Worm (Caenorhabditis elegans) whole organism, L4 larva: Measurements from ENCODE around the gene F53C3.1.

Experiments used
- D1046.2 ChIP-seq: fragments of 200-800 bp; sonication (Bioruptor generic); IDR thresholded peaks from 2 replicates; pipeline ENCODE4 v1.3.6; 2022; ENCODE audit warnings: missing genetic modification characterization, missing compliant biosample characterization
- F26F4.8 ChIP-seq: fragments of 200-800 bp; sonication (Bioruptor generic); conservative IDR thresholded peaks from 2 replicates; pipeline ENCODE4 v1.3.6; 2022; ENCODE audit warnings: missing genetic modification characterization, missing compliant biosample characterization
- F37D6.2 ChIP-seq: sonication (generic microtip); optimal IDR thresholded peaks from 2 replicates; lab custom pipeline; 2016; ENCODE audit warnings: mild to moderate bottlenecking, missing genetic modification characterization, missing compliant biosample characterization
- F49E8.2 ChIP-seq: sonication (generic microtip); optimal IDR thresholded peaks from 2 replicates; lab custom pipeline; 2016; ENCODE audit warnings: missing compliant biosample characterization, mild to moderate bottlenecking, missing genetic modification characterization, borderline replicate concordance
- T26A8.4 ChIP-seq: fragments of 200-800 bp; sonication (Bioruptor generic); IDR thresholded peaks from 2 replicates; pipeline ENCODE4 v1.3.6; 2022; ENCODE audit warnings: missing genetic modification characterization, missing compliant biosample characterization
- Y48G9A.11 ChIP-seq: fragments of 200-800 bp; sonication (Bioruptor generic); IDR thresholded peaks from 2 replicates; pipeline ENCODE4 v1.3.6; 2022; ENCODE audit warnings: missing genetic modification reagents, missing genetic modification characterization, missing compliant biosample characterization
- ZK546.5 ChIP-seq, 2 experiments: sonication (generic microtip); optimal IDR thresholded peaks; 2 replicates each; lab custom pipeline; 2017; ENCODE audit warnings: missing biosample characterization in 2 of 2, missing genetic modification characterization in 2 of 2
- ama-1 ChIP-seq: fragments of 150-350 bp; optimal IDR thresholded peaks from 2 replicates; lab custom pipeline; 2014; ENCODE audit warnings: inconsistent platforms, mixed read lengths
- arid-1 ChIP-seq: fragments of 200-800 bp; sonication (Bioruptor generic); conservative IDR thresholded peaks from 2 replicates; pipeline ENCODE4 v1.3.6; 2022; ENCODE audit warnings: missing genetic modification reagents, missing genetic modification characterization, missing compliant biosample characterization
- attf-4 ChIP-seq: sonication (generic microtip); optimal IDR thresholded peaks from 3 replicates; lab custom pipeline; 2017; ENCODE audit warnings: missing biosample characterization, missing genetic modification characterization
- ceh-44 ChIP-seq: fragments of 200-800 bp; sonication (Bioruptor generic); IDR thresholded peaks from 2 replicates; pipeline ENCODE4 v1.3.6; 2022; ENCODE audit warnings: missing genetic modification reagents, missing genetic modification characterization, missing compliant biosample characterization
- ctbp-1 ChIP-seq: fragments of 200-800 bp; sonication (Bioruptor generic); IDR thresholded peaks from 2 replicates; pipeline ENCODE4 v1.3.6; 2022; ENCODE audit warnings: missing genetic modification reagents, missing genetic modification characterization, missing compliant biosample characterization
- daf-12 ChIP-seq: fragments of 150-350 bp; optimal IDR thresholded peaks from 2 replicates; lab custom pipeline; 2014; ENCODE audit warnings: missing biosample characterization, missing genetic modification reagents, missing genetic modification characterization
- daf-16 ChIP-seq, 3 experiments: sonication (generic microtip); optimal IDR thresholded peaks; 2 replicates each; lab custom pipeline; 2016 to 2017; ENCODE audit warnings: missing genetic modification characterization in 3 of 3, missing genetic modification reagents in 3 of 3, mild to moderate bottlenecking in 2 of 3, missing compliant biosample characterization in 2 of 3, missing biosample characterization in 1 of 3, moderate library complexity in 1 of 3
- daf-19 ChIP-seq: fragments of 200-800 bp; sonication (Bioruptor generic); conservative IDR thresholded peaks from 2 replicates; pipeline ENCODE4 v1.3.6; 2022; ENCODE audit warnings: missing genetic modification characterization, missing compliant biosample characterization
- daf-8 ChIP-seq: fragments of 200-800 bp; sonication (Bioruptor generic); IDR thresholded peaks from 2 replicates; pipeline ENCODE4 v1.3.6; 2022; ENCODE audit warnings: missing genetic modification characterization, missing compliant biosample characterization
- dpl-1 ChIP-seq: fragments of 150-350 bp; optimal IDR thresholded peaks from 2 replicates; lab custom pipeline; 2014; ENCODE audit warnings: missing biosample characterization, missing genetic modification reagents, missing genetic modification characterization
- dve-1 ChIP-seq: sonication (generic microtip); optimal IDR thresholded peaks from 2 replicates; lab custom pipeline; 2017; ENCODE audit warnings: antibody characterized with exemption, mild to moderate bottlenecking, missing genetic modification characterization, missing compliant biosample characterization; ENCODE audit not compliant: insufficient read depth
- fkh-10 ChIP-seq: fragments of 150-350 bp; optimal IDR thresholded peaks from 2 replicates; lab custom pipeline; 2014; ENCODE audit warnings: missing biosample characterization, missing genetic modification reagents, missing genetic modification characterization
- fos-1 ChIP-seq: fragments of 150-350 bp; optimal IDR thresholded peaks from 2 replicates; lab custom pipeline; 2014; ENCODE audit warnings: missing biosample characterization, missing genetic modification characterization
- lin-13 ChIP-seq: fragments of 150-350 bp; optimal IDR thresholded peaks from 2 replicates; lab custom pipeline; 2014; ENCODE audit warnings: missing biosample characterization, missing genetic modification reagents, missing genetic modification characterization
- lin-29 ChIP-seq: fragments of 200-800 bp; sonication (Bioruptor generic); IDR thresholded peaks from 2 replicates; pipeline ENCODE4 v1.3.6; 2022; ENCODE audit warnings: missing genetic modification reagents, missing genetic modification characterization, missing compliant biosample characterization
- lin-38 ChIP-seq: fragments of 200-800 bp; sonication (Bioruptor generic); IDR thresholded peaks from 2 replicates; pipeline ENCODE4 v1.3.6; 2022; ENCODE audit warnings: missing genetic modification reagents, missing genetic modification characterization, missing compliant biosample characterization
- lir-3 ChIP-seq: sonication (generic microtip); optimal IDR thresholded peaks from 2 replicates; lab custom pipeline; 2016; ENCODE audit warnings: mild to moderate bottlenecking, missing genetic modification characterization, missing compliant biosample characterization
- madf-5 ChIP-seq, 2 experiments: fragments of 200-800 bp; sonication (Bioruptor generic); IDR thresholded peaks; 2 replicates each; pipeline ENCODE4 v1.3.6; 2022; ENCODE audit warnings: missing compliant biosample characterization in 2 of 2, missing genetic modification characterization in 2 of 2
- madf-9 ChIP-seq: fragments of 200-800 bp; sonication (Bioruptor generic); conservative IDR thresholded peaks from 2 replicates; pipeline ENCODE4 v1.3.6; 2022; ENCODE audit warnings: missing genetic modification reagents, missing genetic modification characterization, missing compliant biosample characterization
- mdl-1 ChIP-seq, 2 experiments: fragments of 150-350 bp in 1 of 2; sonication (generic microtip) in 1 of 2; optimal IDR thresholded peaks; 2 replicates each; lab custom pipeline; 2014 to 2017; ENCODE audit warnings: missing biosample characterization in 2 of 2, missing genetic modification characterization in 2 of 2
- mdt-29 ChIP-seq: fragments of 200-800 bp; sonication (Bioruptor generic); IDR thresholded peaks from 2 replicates; pipeline ENCODE4 v1.3.6; 2022; ENCODE audit warnings: missing genetic modification reagents, missing genetic modification characterization, missing compliant biosample characterization
- mes-2 ChIP-seq: sonication (generic microtip); optimal IDR thresholded peaks from 2 replicates; lab custom pipeline; 2016; ENCODE audit warnings: missing genotype, mild to moderate bottlenecking, missing genetic modification characterization, missing compliant biosample characterization; ENCODE audit not compliant: poor library complexity, severe bottlenecking
- mxl-3 ChIP-seq: fragments of 200-800 bp; sonication (Bioruptor generic); optimal IDR thresholded peaks from 2 replicates; lab custom pipeline; 2018; ENCODE audit warnings: mild to moderate bottlenecking, missing genetic modification characterization, missing compliant biosample characterization
- nhr-10 ChIP-seq: fragments of 150-350 bp; optimal IDR thresholded peaks from 2 replicates; lab custom pipeline; 2014; ENCODE audit warnings: missing biosample characterization, missing genetic modification characterization
- nhr-25 ChIP-seq: sonication (generic microtip); optimal IDR thresholded peaks from 2 replicates; lab custom pipeline; 2017; ENCODE audit warnings: missing genetic modification characterization, mild to moderate bottlenecking, missing compliant biosample characterization, antibody characterized with exemption, moderate library complexity, borderline replicate concordance; ENCODE audit not compliant: insufficient read depth
- nhr-41 ChIP-seq: fragments of 200-800 bp; sonication (Bioruptor generic); IDR thresholded peaks from 2 replicates; pipeline ENCODE4 v1.3.6; 2022; ENCODE audit warnings: missing genetic modification reagents, missing genetic modification characterization, missing compliant biosample characterization
- nhr-42 ChIP-seq: fragments of 200-800 bp; sonication (Bioruptor generic); IDR thresholded peaks from 2 replicates; pipeline ENCODE4 v1.3.6; 2022; ENCODE audit warnings: missing genetic modification characterization, missing compliant biosample characterization
- nhr-48 ChIP-seq: sonication (generic microtip); optimal IDR thresholded peaks from 2 replicates; lab custom pipeline; 2016; ENCODE audit warnings: mild to moderate bottlenecking, missing genetic modification characterization, missing compliant biosample characterization
- nhr-6 ChIP-seq: fragments of 150-350 bp; optimal IDR thresholded peaks from 2 replicates; lab custom pipeline; 2014; ENCODE audit warnings: missing biosample characterization, missing genetic modification characterization
- nhr-76 ChIP-seq: fragments of 150-350 bp; optimal IDR thresholded peaks from 2 replicates; lab custom pipeline; 2014; ENCODE audit warnings: missing biosample characterization, missing genetic modification characterization
- nhr-77 ChIP-seq: fragments of 150-350 bp; optimal IDR thresholded peaks from 2 replicates; lab custom pipeline; 2014; ENCODE audit warnings: missing biosample characterization, missing genetic modification characterization
- pha-4 ChIP-seq, 2 experiments: fragments of 150-350 bp in 1 of 2; fragments of 200-800 bp in 1 of 2; sonication (Bioruptor generic) in 1 of 2; IDR thresholded peaks in 1 of 2; optimal IDR thresholded peaks in 1 of 2; 2 replicates each; pipeline versions ENCODE4 v1.3.6 to Lab custom; 2014 to 2022; ENCODE audit warnings: missing genetic modification characterization in 2 of 2, missing genetic modification reagents in 2 of 2, missing biosample characterization in 1 of 2, missing compliant biosample characterization in 1 of 2
- php-3 ChIP-seq: fragments of 200-800 bp; sonication (Bioruptor generic); IDR thresholded peaks from 2 replicates; pipeline ENCODE4 v1.3.6; 2022; ENCODE audit warnings: missing genetic modification reagents, missing genetic modification characterization, missing compliant biosample characterization
- pqm-1 ChIP-seq: sonication (generic microtip); optimal IDR thresholded peaks from 2 replicates; lab custom pipeline; 2017; ENCODE audit warnings: missing biosample characterization, missing genetic modification characterization
- rbr-2 ChIP-seq: sonication (generic microtip); optimal IDR thresholded peaks from 2 replicates; lab custom pipeline; 2016; ENCODE audit warnings: missing genotype, missing genetic modification characterization, missing compliant biosample characterization
- saeg-2 ChIP-seq: fragments of 200-800 bp; sonication (Bioruptor generic); IDR thresholded peaks from 2 replicates; pipeline ENCODE4 v1.3.6; 2022; ENCODE audit warnings: missing genetic modification reagents, missing genetic modification characterization, missing compliant biosample characterization
- set-16 ChIP-seq: fragments of 200-800 bp; sonication (Bioruptor generic); IDR thresholded peaks from 2 replicates; pipeline ENCODE4 v1.3.6; 2022; ENCODE audit warnings: missing genetic modification reagents, missing genetic modification characterization, missing compliant biosample characterization
- snpc-1.2 ChIP-seq: fragments of 200-800 bp; sonication (Bioruptor generic); IDR thresholded peaks from 2 replicates; pipeline ENCODE4 v1.3.6; 2022; ENCODE audit warnings: missing genetic modification reagents, missing genetic modification characterization, missing compliant biosample characterization
- spr-1 ChIP-seq: sonication (generic microtip); optimal IDR thresholded peaks from 2 replicates; lab custom pipeline; 2016; ENCODE audit warnings: mild to moderate bottlenecking, missing genetic modification characterization, missing compliant biosample characterization
- spr-3 ChIP-seq: fragments of 200-800 bp; sonication (Bioruptor generic); optimal IDR thresholded peaks from 2 replicates; lab custom pipeline; 2018; ENCODE audit warnings: mild to moderate bottlenecking, missing genetic modification characterization, missing compliant biosample characterization
- zag-1 ChIP-seq: fragments of 150-350 bp; optimal IDR thresholded peaks from 2 replicates; lab custom pipeline; 2014; ENCODE audit warnings: missing biosample characterization, missing genetic modification characterization
- zfp-2 ChIP-seq: sonication (generic microtip); optimal IDR thresholded peaks from 2 replicates; lab custom pipeline; 2016; ENCODE audit warnings: mild to moderate bottlenecking, missing genetic modification characterization, missing compliant biosample characterization
- zfp-3 ChIP-seq: fragments of 200-800 bp; sonication (Bioruptor generic); conservative IDR thresholded peaks from 2 replicates; pipeline ENCODE4 v1.3.6; 2022; ENCODE audit warnings: missing genetic modification reagents, missing genetic modification characterization, missing compliant biosample characterization
- ztf-11 ChIP-seq: fragments of 150-350 bp; optimal IDR thresholded peaks from 2 replicates; lab custom pipeline; 2014; ENCODE audit warnings: missing biosample characterization, missing genetic modification characterization
- ztf-7 ChIP-seq: fragments of 150-350 bp; optimal IDR thresholded peaks from 2 replicates; lab custom pipeline; 2014; ENCODE audit warnings: missing biosample characterization, missing genetic modification characterization

The F53C3.1 gene

ce11 chrII:3952967-3953366 is 41.2 kb downstream of the F53C3.1 start (continued):
- no peak for TF ChIP-seq daf-19 (GFP tag; lab: Robert Waterston, UW)
- no peak for TF ChIP-seq zfp-2 (tag; lab: Kevin White, UChicago)
- no peak for TF ChIP-seq F49E8.2 (tag; lab: Kevin White, UChicago)
- no peak for TF ChIP-seq mxl-3 (GFP tag; lab: Kevin White, UChicago)
- TF ChIP-seq set-16 (GFP tag; lab: Robert Waterston, UW), result no peak
- no peak for TF ChIP-seq spr-3
- no peak for TF ChIP-seq daf-8 (GFP tag; lab: Robert Waterston, UW)
- no peak for TF ChIP-seq nhr-77 (tag; lab: Kevin White, UChicago)
- TF ChIP-seq mes-2 (tag; lab: Kevin White, UChicago), result no peak
- no peak for TF ChIP-seq pha-4 (GFP tag; IDR thresholded peaks at IDR 0.05; lab: Robert Waterston, UW)
- no peak for TF ChIP-seq pha-4 (tag; optimal IDR thresholded peaks at IDR 0.05; lab: Kevin White, UChicago)
- TF ChIP-seq ztf-11 (tag; lab: Kevin White, UChicago), result no peak
- no peak for TF ChIP-seq snpc-1.2 (GFP tag; lab: Robert Waterston, UW)
- no peak for TF ChIP-seq madf-9 (GFP tag; lab: Robert Waterston, UW)
- TF ChIP-seq zfp-3 (GFP tag; lab: Robert Waterston, UW), result no peak
- TF ChIP-seq spr-1 (tag; lab: Kevin White, UChicago), result no peak
- TF ChIP-seq daf-12, result no peak
- no peak for TF ChIP-seq lin-13 (GFP tag; lab: Kevin White, UChicago)
- TF ChIP-seq F26F4.8, result no peak
- TF ChIP-seq T26A8.4, result no peak
- no peak for TF ChIP-seq saeg-2 (GFP tag; lab: Robert Waterston, UW)
- TF ChIP-seq Y48G9A.11 (GFP tag; lab: Robert Waterston, UW), result no peak
- no peak for TF ChIP-seq madf-5 (GFP tag; IDR thresholded peaks at IDR 0.05; lab: Robert Waterston, UW)
- no peak for TF ChIP-seq mdt-29
- no peak for TF ChIP-seq ztf-7 (tag; lab: Kevin White, UChicago)
- no peak for TF ChIP-seq nhr-25 (tag; lab: Kevin White, UChicago)
- TF ChIP-seq lin-38 (GFP tag; lab: Robert Waterston, UW), result no peak
- TF ChIP-seq nhr-42 (GFP tag; lab: Robert Waterston, UW), result no peak
- TF ChIP-seq nhr-48, result no peak
- no peak for TF ChIP-seq D1046.2 (GFP tag; lab: Robert Waterston, UW)
- TF ChIP-seq F37D6.2, result no peak
- TF ChIP-seq nhr-41, result no peak
- no peak for TF ChIP-seq dpl-1 (GFP tag; lab: Kevin White, UChicago)
- TF ChIP-seq lin-29 (GFP tag; lab: Robert Waterston, UW), result no peak
- no peak for TF ChIP-seq mdl-1 (tag; optimal IDR thresholded peaks at IDR 0.05; lab: Kevin White, UChicago)
- no peak for TF ChIP-seq rbr-2 (tag; lab: Kevin White, UChicago)
- no peak for TF ChIP-seq lir-3 (tag; lab: Kevin White, UChicago)
- TF ChIP-seq ZK546.5 (tag; optimal IDR thresholded peaks at IDR 0.05; lab: Kevin White, UChicago), result no peak
- no peak for TF ChIP-seq daf-16 (GFP tag; optimal IDR thresholded peaks at IDR 0.05; lab: Kevin White, UChicago)
- TF ChIP-seq daf-16 (tag; optimal IDR thresholded peaks at IDR 0.05; lab: Kevin White, UChicago), result peak; percentile 89
- no peak for TF ChIP-seq fos-1 (tag; lab: Kevin White, UChicago)

DNA sequence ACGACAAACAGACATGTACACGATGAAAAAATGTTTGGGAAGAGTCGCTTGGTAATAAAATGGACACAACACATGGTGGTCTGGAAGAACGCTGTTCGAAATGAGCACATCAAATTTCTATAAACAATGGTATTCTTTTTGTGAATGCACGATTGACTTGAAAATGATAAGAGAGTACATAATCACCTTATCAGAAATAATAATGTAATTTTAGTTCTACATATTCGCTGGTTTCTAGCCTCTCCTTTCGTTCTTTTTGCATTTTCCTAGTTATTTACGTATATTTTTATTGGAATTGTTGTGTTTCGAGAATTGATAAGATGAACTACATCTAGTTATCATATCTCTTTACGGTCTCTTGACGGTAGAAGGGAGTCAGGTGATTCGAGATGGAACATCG is 42.2 kb downstream of the F53C3.1 start:
- TF ChIP-seq F37D6.2, result no peak
- no peak for TF ChIP-seq ceh-44
- peak; percentile 49 for TF ChIP-seq dve-1 (tag; lab: Kevin White, UChicago)
- no peak for TF ChIP-seq daf-12
- no peak for TF ChIP-seq nhr-10 (tag; lab: Kevin White, UChicago)
- no peak for TF ChIP-seq fos-1 (tag; lab: Kevin White, UChicago)
- TF ChIP-seq arid-1, result no peak
- no peak for TF ChIP-seq nhr-76 (tag; lab: Kevin White, UChicago)
- no peak for TF ChIP-seq fkh-10 (GFP tag; lab: Kevin White, UChicago)
- peak; percentile 74 for TF ChIP-seq php-3 (GFP tag; lab: Robert Waterston, UW)
- TF ChIP-seq pqm-1 (tag; lab: Kevin White, UChicago), result peak; percentile 64
- no peak for TF ChIP-seq attf-4
- no peak for TF ChIP-seq ama-1
- no peak for TF ChIP-seq zag-1 (tag; lab: Kevin White, UChicago)
- TF ChIP-seq nhr-6 (tag; lab: Kevin White, UChicago), result peak; percentile 24
- TF ChIP-seq ctbp-1 (GFP tag; lab: Robert Waterston, UW), result no peak
